Fruit fly (Drosophila melanogaster) whole organism, adult: ENCODE data around the gene ND-49L.

ENCODE experiments used
- CG12768 ChIP-seq: fragments of 200-800 bp; sonication (Bioruptor generic); optimal IDR thresholded peaks from 2 replicates; lab custom pipeline; 2017; ENCODE audit warnings: missing biosample characterization, missing genetic modification characterization, mild to moderate bottlenecking, moderate library complexity, missing genetic modification reagents
- CG14711 ChIP-seq: fragments of 200-800 bp; sonication (Bioruptor generic); optimal IDR thresholded peaks from 2 replicates; lab custom pipeline; 2018; ENCODE audit warnings: missing biosample characterization, mild to moderate bottlenecking, missing genetic modification characterization, moderate library complexity
- CG7045 ChIP-seq: fragments of 200-800 bp; sonication (Bioruptor generic); optimal IDR thresholded peaks from 2 replicates; lab custom pipeline; 2017; ENCODE audit warnings: missing biosample characterization, mild to moderate bottlenecking, missing genetic modification characterization
- CG7101 ChIP-seq: fragments of 200-800 bp; sonication (Bioruptor generic); optimal IDR thresholded peaks from 2 replicates; lab custom pipeline; 2018; ENCODE audit warnings: missing biosample characterization, mild to moderate bottlenecking, missing genetic modification characterization, moderate library complexity
- Clk ChIP-seq: fragments of 200-800 bp; sonication (Bioruptor generic); optimal IDR thresholded peaks from 2 replicates; lab custom pipeline; 2017; ENCODE audit warnings: missing biosample characterization, missing genetic modification characterization
- Crg-1 ChIP-seq: fragments of 200-800 bp; sonication (Bioruptor generic); optimal IDR thresholded peaks from 2 replicates; lab custom pipeline; 2016; ENCODE audit warnings: missing biosample characterization, missing genetic modification characterization
- Hr96 ChIP-seq: fragments of 200-800 bp; sonication (Bioruptor generic); optimal IDR thresholded peaks from 2 replicates; lab custom pipeline; 2016; ENCODE audit warnings: missing biosample characterization, missing genetic modification characterization
- bab1 ChIP-seq: fragments of 200-800 bp; sonication (Bioruptor generic); optimal IDR thresholded peaks from 3 replicates; lab custom pipeline; 2019; ENCODE audit warnings: missing biosample characterization, mild to moderate bottlenecking, missing genetic modification characterization, moderate library complexity
- cic ChIP-seq: fragments of 200-800 bp; sonication (Bioruptor generic); optimal IDR thresholded peaks from 2 replicates; lab custom pipeline; 2017; ENCODE audit warnings: missing biosample characterization, mild to moderate bottlenecking, missing genetic modification characterization, moderate library complexity
- kay ChIP-seq: fragments of 200-800 bp; sonication (Bioruptor generic); peaks from one replicate; lab custom pipeline; 2016; ENCODE audit warnings: missing biosample characterization, missing genetic modification characterization, borderline replicate concordance
- ovo ChIP-seq: fragments of 200-800 bp; sonication (Bioruptor generic); optimal IDR thresholded peaks from 2 replicates; lab custom pipeline; 2016; ENCODE audit warnings: missing biosample characterization, missing genetic modification characterization
- pad ChIP-seq: fragments of 200-800 bp; sonication (Bioruptor generic); optimal IDR thresholded peaks from 3 replicates; lab custom pipeline; 2017; ENCODE audit warnings: missing biosample characterization, missing genetic modification characterization, mild to moderate bottlenecking, moderate library complexity, missing genetic modification reagents
- tj ChIP-seq: fragments of 200-800 bp; sonication (Bioruptor generic); optimal IDR thresholded peaks from 3 replicates; lab custom pipeline; 2017; ENCODE audit warnings: missing biosample characterization, mild to moderate bottlenecking, missing genetic modification characterization, moderate library complexity

DNA sequence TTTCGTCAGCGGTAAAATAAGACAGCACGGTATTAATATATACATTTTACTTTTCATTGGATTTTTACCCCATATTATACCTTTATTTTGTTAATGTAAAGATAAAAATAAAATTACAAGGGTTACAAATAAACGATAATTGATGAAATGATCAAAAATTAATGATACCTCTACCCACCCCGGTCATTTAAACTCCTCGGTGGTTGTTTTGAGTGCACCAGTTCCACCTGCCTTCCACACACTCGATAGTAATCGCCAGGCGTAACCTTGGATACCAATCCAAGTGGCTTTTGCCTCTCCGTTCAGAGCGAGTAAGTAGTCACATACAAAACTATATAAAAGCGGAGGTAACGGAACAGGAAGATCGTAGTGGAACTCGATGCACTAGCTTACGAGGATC, 18.1 kb upstream of the ND-49L start, which contains the start of gene rha:
- TF ChIP-seq cic (no peak), Hr96 (no peak), Clk (GFP tag; lab: Kevin White, UChicago) (no peak), bab1 (GFP tag; lab: Kevin White, UChicago) (no peak), CG7045 (GFP tag; lab: Kevin White, UChicago) (no peak), Crg-1 (GFP tag; lab: Kevin White, UChicago) (no peak), kay (GFP tag; lab: Kevin White, UChicago) (no peak), tj (GFP tag; lab: Kevin White, UChicago) (no peak), CG14711 (tag; lab: Kevin White, UChicago) (no peak), CG12768 (GFP tag; lab: Kevin White, UChicago) (no peak), ovo (GFP tag; lab: Kevin White, UChicago) (no peak), pad (GFP tag; lab: Kevin White, UChicago) (no peak), CG7101 (no peak)
